Worm (Caenorhabditis elegans): ENCODE results near the gene T24B8.3.

The T24B8.3 gene

DNA sequence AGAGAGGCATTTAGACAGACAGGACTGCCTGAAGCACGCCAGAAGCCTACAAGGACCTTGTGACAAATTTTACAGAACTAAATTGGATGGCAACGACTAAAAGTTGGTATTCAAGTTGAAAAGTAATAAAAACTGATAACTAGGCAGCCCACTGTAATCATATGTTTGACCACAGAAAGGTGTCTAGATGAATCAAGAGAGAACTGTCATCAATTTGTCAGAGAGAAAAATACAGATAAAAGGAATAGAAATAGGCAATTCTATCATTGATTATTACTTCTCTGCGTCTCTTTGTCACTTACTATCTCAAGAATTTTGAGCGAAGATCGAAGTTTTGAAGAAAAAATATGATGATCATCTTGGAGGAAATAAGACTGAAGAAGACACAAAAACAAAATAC is 32.0 kb upstream of the T24B8.3 start:
- TF ChIP-seq aha-1 (tag) = peak; percentile 67
- TF ChIP-seq hlh-11 (tag; optimal IDR thresholded peaks at IDR 0.05) = peak; percentile 60
- no peak for TF ChIP-seq nhr-10 (tag; optimal IDR thresholded peaks at IDR 0.05)
- TF ChIP-seq dve-1 (tag; optimal IDR thresholded peaks at IDR 0.05; ENCODE audit: insufficient read depth) = peak; percentile 55
- peak; percentile 46 for TF ChIP-seq nhr-28 (tag; optimal IDR thresholded peaks at IDR 0.05)
- TF ChIP-seq cey-2 (tag; optimal IDR thresholded peaks at IDR 0.05; ENCODE audit: borderline replicate concordance, insufficient read depth) = no peak
- peak; percentile 58 for TF ChIP-seq hlh-30 (tag; optimal IDR thresholded peaks at IDR 0.05; ENCODE audit: insufficient read depth)
- no peak for TF ChIP-seq daf-16 (GFP tag; optimal IDR thresholded peaks at IDR 0.05)
- peak; percentile 24 for TF ChIP-seq daf-16 (tag; optimal IDR thresholded peaks at IDR 0.05)
- peak; percentile 87 for TF ChIP-seq pqm-1 (tag; optimal IDR thresholded peaks at IDR 0.05)
- TF ChIP-seq dmd-6 (GFP tag; IDR thresholded peaks at IDR 0.05) = peak; percentile 73
- no peak for TF ChIP-seq lin-39 (tag; optimal IDR thresholded peaks at IDR 0.05)

DNA sequence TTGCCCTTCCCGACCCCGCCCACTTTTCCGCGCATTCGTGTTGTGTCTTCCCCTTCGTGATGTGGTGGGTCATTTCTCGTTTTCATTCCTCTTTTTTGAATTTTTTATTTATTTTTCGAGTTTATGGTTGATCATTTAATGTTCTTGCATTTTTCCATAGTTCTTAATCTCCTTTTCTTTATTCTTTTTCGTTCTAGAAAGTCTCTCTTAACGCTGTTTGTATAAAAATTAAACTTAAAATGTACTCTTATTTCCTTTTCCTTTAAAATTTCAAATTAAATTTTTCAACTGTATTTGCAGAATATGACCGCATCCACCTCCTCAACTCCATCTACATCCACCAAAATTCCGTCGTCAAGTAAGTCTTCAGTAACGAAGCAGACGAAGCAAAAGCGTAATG is 25.4 kb upstream of the T24B8.3 start, which contains the start of gene hlh-3:
Gene hlh-3 (plus strand): TSS at position 301 of the 400 bp plus-strand sequence.
- TF ChIP-seq ztf-7 (tag; optimal IDR thresholded peaks at IDR 0.05) = no peak
- no peak for TF ChIP-seq aly-2 (tag; optimal IDR thresholded peaks at IDR 0.05)
- no peak for TF ChIP-seq F37D6.2 (tag; optimal IDR thresholded peaks at IDR 0.05)
- no peak for TF ChIP-seq zfp-3 (GFP tag; conservative IDR thresholded peaks at IDR 0.05)
- no peak for TF ChIP-seq tag-97 (GFP tag; IDR thresholded peaks at IDR 0.05)
- no peak for TF ChIP-seq F44E2.7 (GFP tag; IDR thresholded peaks at IDR 0.05)
- no peak for TF ChIP-seq dpl-1 (GFP tag; optimal IDR thresholded peaks at IDR 0.05)
- TF ChIP-seq attf-4 (tag; optimal IDR thresholded peaks at IDR 0.05) = no peak
- TF ChIP-seq ceh-62 (tag; optimal IDR thresholded peaks at IDR 0.05) = no peak
- no peak for TF ChIP-seq saeg-2 (GFP tag; IDR thresholded peaks at IDR 0.05)
- no peak for TF ChIP-seq T20F7.1 (GFP tag; optimal IDR thresholded peaks at IDR 0.05)
- no peak for TF ChIP-seq php-3 (GFP tag; IDR thresholded peaks at IDR 0.05)
- no peak for TF ChIP-seq pqm-1 (tag; optimal IDR thresholded peaks at IDR 0.05)
- TF ChIP-seq set-16 (GFP tag; IDR thresholded peaks at IDR 0.05) = no peak
- no peak for TF ChIP-seq spr-1 (tag; optimal IDR thresholded peaks at IDR 0.05)

DNA sequence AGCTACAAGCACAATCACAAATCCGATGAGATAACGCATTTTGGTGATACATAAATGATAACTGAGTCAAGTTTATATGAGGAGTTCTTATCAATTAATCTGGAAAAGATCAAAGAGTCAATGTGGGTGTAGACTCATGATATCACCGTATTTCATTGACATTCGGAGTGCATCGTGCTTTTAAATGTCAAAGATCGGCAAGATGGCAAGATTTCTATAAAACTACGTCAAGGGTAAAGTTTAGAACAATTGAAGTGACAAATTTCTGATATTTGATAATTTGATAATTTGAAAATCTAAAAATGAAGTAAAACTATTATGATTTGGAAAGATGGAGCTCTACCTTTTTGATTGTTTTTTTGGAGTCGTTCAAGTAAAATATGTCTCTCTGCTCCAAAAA is 22.2 kb upstream of the T24B8.3 start, which contains the start of gene sysm-1:
Gene sysm-1 (minus strand): TSS at position 101 of the 400 bp plus-strand sequence.
- TF ChIP-seq dmd-8 (GFP tag; IDR thresholded peaks at IDR 0.05) (no peak), Y75B8A.6 (GFP tag; IDR thresholded peaks at IDR 0.05) (no peak), dmd-6 (GFP tag; IDR thresholded peaks at IDR 0.05) (peak; percentile 27; the same call in 1 of the 2 replicates), dve-1 (tag; optimal IDR thresholded peaks at IDR 0.05; ENCODE audit: insufficient read depth) (no peak)

DNA sequence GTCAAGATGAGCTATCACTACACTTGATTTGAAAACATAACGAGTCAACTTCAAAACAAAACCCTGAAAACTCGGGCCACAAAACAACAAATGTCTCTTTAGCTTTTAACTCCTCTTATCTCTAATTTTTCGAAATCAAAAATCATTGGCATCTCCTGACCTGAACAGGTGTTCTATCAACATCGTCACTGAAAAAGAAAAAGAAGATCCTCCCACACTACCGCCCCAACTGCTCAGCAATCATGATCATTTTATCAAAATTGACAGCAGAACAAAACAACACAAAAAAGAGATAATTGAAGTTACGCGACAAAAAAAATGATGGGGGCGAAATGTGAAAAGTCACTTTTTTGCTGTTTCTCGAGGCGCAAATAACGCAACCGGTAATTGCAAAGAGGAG is 17.4 kb upstream of the T24B8.3 start:
- TF ChIP-seq lin-29 (GFP tag; IDR thresholded peaks at IDR 0.05) (no peak), daf-16 (GFP tag; optimal IDR thresholded peaks at IDR 0.05) (peak in 1 of 2 experiments; percentile 91), daf-16 (tag; optimal IDR thresholded peaks at IDR 0.05) (no peak), nhr-6 (tag; optimal IDR thresholded peaks at IDR 0.05) (no peak), mdl-1 (tag; optimal IDR thresholded peaks at IDR 0.05) (no peak), egl-27 (tag; optimal IDR thresholded peaks at IDR 0.05) (no peak), hlh-11 (tag; optimal IDR thresholded peaks at IDR 0.05) (peak; percentile 67), lsy-2 (tag; optimal IDR thresholded peaks at IDR 0.05) (no peak), unc-62 (GFP tag; optimal IDR thresholded peaks at IDR 0.05 in 1 of 2) (peak in 1 of 2 experiments; percentile 97), unc-62 (tag; optimal IDR thresholded peaks at IDR 0.05) (no peak), aha-1 (tag) (no peak), zip-11 (GFP tag; IDR thresholded peaks at IDR 0.05) (no peak), nhr-11 (tag; optimal IDR thresholded peaks at IDR 0.05) (peak; percentile 24), nhr-42 (GFP tag; IDR thresholded peaks at IDR 0.05) (no peak), nhr-25 (tag; optimal IDR thresholded peaks at IDR 0.05; ENCODE audit: borderline replicate concordance, insufficient read depth) (no peak)
